Fruit fly (Drosophila melanogaster): Measurements from ENCODE around the gene CG33783.

- TF ChIP-seq Opbp (GFP tag; IDR thresholded peaks at IDR 0.05; ENCODE audit: partially characterized antibody) = no peak
- TF ChIP-seq NfI (GFP tag; optimal IDR thresholded peaks at IDR 0.05) = no peak
- no peak for TF ChIP-seq CG16779 (GFP tag; IDR thresholded peaks at IDR 0.05)
- no peak for TF ChIP-seq Rx (GFP tag; IDR thresholded peaks at IDR 0.05)
- no peak for TF ChIP-seq odd (GFP tag; optimal IDR thresholded peaks at IDR 0.05)
- TF ChIP-seq Ptx1 (GFP tag; IDR thresholded peaks at IDR 0.05) = no peak
- no peak for TF ChIP-seq CG17568 (GFP tag; optimal IDR thresholded peaks at IDR 0.05)
- TF ChIP-seq CG6854 (GFP tag; optimal IDR thresholded peaks at IDR 0.05) = no peak
- TF ChIP-seq CG8944 (GFP tag; optimal IDR thresholded peaks at IDR 0.05) = no peak
Measured at dm6 chr3R:10081469-10082111, 15.0 kb downstream of the CG33783 start.
